Fruit fly (Drosophila melanogaster) whole organism, prepupa: ENCODE data around the gene spn-F.

Experiments used
- Blimp-1 ChIP-seq: fragments of 200-800 bp; sonication (Bioruptor generic); optimal IDR thresholded peaks from 3 replicates; lab custom pipeline; 2017; ENCODE audit warnings: missing biosample characterization, missing genetic modification characterization, mild to moderate bottlenecking, moderate library complexity, missing genetic modification reagents
- CG10631 ChIP-seq: fragments of 200-800 bp; sonication (Bioruptor generic); optimal IDR thresholded peaks from 2 replicates; lab custom pipeline; 2016; ENCODE audit warnings: missing biosample characterization, missing genetic modification characterization
- CG10669 ChIP-seq: fragments of 200-800 bp; sonication (Bioruptor generic); optimal IDR thresholded peaks from 3 replicates; lab custom pipeline; 2018; ENCODE audit warnings: missing biosample characterization, mild to moderate bottlenecking, missing genetic modification characterization, moderate library complexity
- CG11294 ChIP-seq: fragments of 200-800 bp; sonication (Bioruptor generic); IDR thresholded peaks from 2 replicates; pipeline ENCODE4 v1.3.6; 2022; ENCODE audit warnings: missing biosample characterization, missing genetic modification characterization
- CG15336 ChIP-seq: fragments of 200-800 bp; sonication (Bioruptor generic); IDR thresholded peaks from 2 replicates; pipeline ENCODE4 v1.3.6; 2022; ENCODE audit warnings: missing biosample characterization, missing genetic modification characterization
- CG1621 ChIP-seq: fragments of 200-800 bp; sonication (Bioruptor generic); optimal IDR thresholded peaks from 3 replicates; lab custom pipeline; 2018; ENCODE audit warnings: missing biosample characterization, mild to moderate bottlenecking, missing genetic modification characterization
- CG16779 ChIP-seq: fragments of 200-800 bp; sonication (Bioruptor generic); optimal IDR thresholded peaks from 3 replicates; lab custom pipeline; 2017; ENCODE audit warnings: missing biosample characterization, mild to moderate bottlenecking, missing genetic modification characterization
- CG32006 ChIP-seq: fragments of 200-800 bp; sonication (Bioruptor generic); optimal IDR thresholded peaks from 3 replicates; lab custom pipeline; 2017; ENCODE audit warnings: missing biosample characterization, mild to moderate bottlenecking, missing genetic modification characterization
- CG34406 ChIP-seq: fragments of 200-800 bp; sonication (Bioruptor generic); optimal IDR thresholded peaks from 3 replicates; lab custom pipeline; 2016; ENCODE audit warnings: missing biosample characterization, missing genetic modification characterization
- CG4318 ChIP-seq: fragments of 200-800 bp; sonication (Bioruptor generic); optimal IDR thresholded peaks from 3 replicates; lab custom pipeline; 2017; ENCODE audit warnings: missing biosample characterization, mild to moderate bottlenecking, missing genetic modification characterization
- CG6163 ChIP-seq: fragments of 200-800 bp; sonication (Bioruptor generic); IDR thresholded peaks from 3 replicates; pipeline ENCODE4 v1.3.6; 2022; ENCODE audit warnings: missing biosample characterization, missing genetic modification characterization
- CG6276 ChIP-seq: fragments of 200-800 bp; sonication (Bioruptor generic); optimal IDR thresholded peaks from 2 replicates; lab custom pipeline; 2017; ENCODE audit warnings: missing biosample characterization, mild to moderate bottlenecking, missing genetic modification characterization
- CG6792 ChIP-seq: fragments of 200-800 bp; sonication (Bioruptor generic); optimal IDR thresholded peaks from 3 replicates; lab custom pipeline; 2016; ENCODE audit warnings: missing biosample characterization, missing genetic modification characterization
- CG6854 ChIP-seq: fragments of 200-800 bp; sonication (Bioruptor generic); optimal IDR thresholded peaks from 2 replicates; lab custom pipeline; 2017; ENCODE audit warnings: missing biosample characterization, mild to moderate bottlenecking, missing genetic modification characterization
- CG8119 ChIP-seq: fragments of 200-800 bp; sonication (Bioruptor generic); IDR thresholded peaks from 3 replicates; pipeline ENCODE4 v1.3.6; 2022; ENCODE audit warnings: missing biosample characterization, missing genetic modification characterization
- CG8319 ChIP-seq: fragments of 200-800 bp; sonication (Bioruptor generic); optimal IDR thresholded peaks from 3 replicates; lab custom pipeline; 2016; ENCODE audit warnings: missing biosample characterization, missing genetic modification characterization
- CG8632 ChIP-seq: fragments of 200-800 bp; sonication (Bioruptor generic); optimal IDR thresholded peaks from 3 replicates; lab custom pipeline; 2016; ENCODE audit warnings: missing biosample characterization, missing genetic modification characterization
- Eip78C ChIP-seq: fragments of 200-800 bp; sonication (Bioruptor generic); peaks from one replicate; lab custom pipeline; 2016; ENCODE audit warnings: missing biosample characterization, missing genetic modification characterization
- Ets21C ChIP-seq: fragments of 200-800 bp; sonication (Bioruptor generic); optimal IDR thresholded peaks from 3 replicates; lab custom pipeline; 2016; ENCODE audit warnings: missing biosample characterization, missing genetic modification characterization
- Gug ChIP-seq: fragments of 200-800 bp; sonication (Bioruptor generic); IDR thresholded peaks from 2 replicates; pipeline ENCODE4 v1.3.6; 2022; ENCODE audit warnings: missing biosample characterization, missing genetic modification characterization
- Hr39 ChIP-seq: fragments of 200-800 bp; sonication (Bioruptor generic); optimal IDR thresholded peaks from 2 replicates; lab custom pipeline; 2016; ENCODE audit warnings: missing biosample characterization, missing genetic modification characterization
- Hr4 ChIP-seq: fragments of 200-800 bp; sonication (Bioruptor generic); optimal IDR thresholded peaks from 3 replicates; lab custom pipeline; 2016; ENCODE audit warnings: missing biosample characterization, missing genetic modification characterization
- OdsH ChIP-seq: fragments of 200-800 bp; sonication (Bioruptor generic); optimal IDR thresholded peaks from 3 replicates; lab custom pipeline; 2016; ENCODE audit warnings: missing biosample characterization, missing genetic modification characterization
- Smox ChIP-seq: fragments of 200-800 bp; sonication (Bioruptor generic); optimal IDR thresholded peaks from 3 replicates; lab custom pipeline; 2016; ENCODE audit warnings: missing biosample characterization, missing genetic modification characterization
- Sox102F ChIP-seq: fragments of 200-800 bp; sonication (Bioruptor generic); optimal IDR thresholded peaks from 2 replicates; lab custom pipeline; 2016; ENCODE audit warnings: missing biosample characterization, mild to moderate bottlenecking, missing genetic modification characterization
- Sox14 ChIP-seq: fragments of 200-800 bp; sonication (Bioruptor generic); optimal IDR thresholded peaks from 3 replicates; lab custom pipeline; 2016; ENCODE audit warnings: missing biosample characterization, missing genetic modification characterization
- acj6 ChIP-seq: fragments of 200-800 bp; sonication (Bioruptor generic); optimal IDR thresholded peaks from 3 replicates; lab custom pipeline; 2016; ENCODE audit warnings: missing biosample characterization, missing genetic modification characterization
- cyc ChIP-seq: fragments of 200-800 bp; sonication (Bioruptor generic); optimal IDR thresholded peaks from 3 replicates; lab custom pipeline; 2016; ENCODE audit warnings: missing biosample characterization, missing genetic modification characterization
- dac ChIP-seq: fragments of 200-800 bp; sonication (Bioruptor generic); optimal IDR thresholded peaks from 2 replicates; lab custom pipeline; 2017; ENCODE audit warnings: missing biosample characterization, mild to moderate bottlenecking, missing genetic modification characterization
- dsx ChIP-seq: fragments of 200-800 bp; optimal IDR thresholded peaks from 3 replicates; lab custom pipeline; 2019; ENCODE audit warnings: missing biosample characterization, mild to moderate bottlenecking, missing genetic modification characterization, moderate library complexity; ENCODE audit not compliant: poor library complexity, severe bottlenecking
- eg ChIP-seq: fragments of 200-800 bp; sonication (Bioruptor generic); IDR thresholded peaks from 3 replicates; pipeline ENCODE4 v1.3.6; 2022; ENCODE audit warnings: missing biosample characterization, missing genetic modification characterization
- esn ChIP-seq: fragments of 200-800 bp; sonication (Bioruptor generic); optimal IDR thresholded peaks from 2 replicates; lab custom pipeline; 2016; ENCODE audit warnings: missing biosample characterization, mild to moderate bottlenecking, missing genetic modification characterization, moderate library complexity
- fd59A ChIP-seq: fragments of 200-800 bp; sonication (Bioruptor generic); optimal IDR thresholded peaks from 2 replicates; lab custom pipeline; 2017; ENCODE audit warnings: missing biosample characterization, mild to moderate bottlenecking, missing genetic modification characterization, missing genetic modification reagents
- fd85E ChIP-seq: fragments of 200-800 bp; sonication (Bioruptor generic); optimal IDR thresholded peaks from 3 replicates; lab custom pipeline; 2016; ENCODE audit warnings: missing biosample characterization, missing genetic modification characterization
- fkh ChIP-seq: fragments of 200-800 bp; sonication (Bioruptor generic); optimal IDR thresholded peaks from 3 replicates; lab custom pipeline; 2017; ENCODE audit warnings: missing biosample characterization, mild to moderate bottlenecking, missing genetic modification characterization, moderate library complexity
- lz ChIP-seq: fragments of 200-800 bp; sonication (Bioruptor generic); optimal IDR thresholded peaks from 3 replicates; lab custom pipeline; 2016; ENCODE audit warnings: missing biosample characterization, missing genetic modification characterization
- net ChIP-seq: fragments of 200-800 bp; sonication (Bioruptor generic); optimal IDR thresholded peaks from 3 replicates; lab custom pipeline; 2016; ENCODE audit warnings: missing biosample characterization, missing genetic modification characterization
- pdm3 ChIP-seq: fragments of 200-800 bp; sonication (Bioruptor generic); optimal IDR thresholded peaks from 3 replicates; lab custom pipeline; 2016; ENCODE audit warnings: missing biosample characterization, missing genetic modification characterization
- salr ChIP-seq, 2 experiments: fragments of 200-800 bp; sonication (Bioruptor generic); optimal IDR thresholded peaks; 3 replicates each; lab custom pipeline; 2016 to 2018; ENCODE audit warnings: missing biosample characterization in 2 of 2, missing genetic modification characterization in 2 of 2, mild to moderate bottlenecking in 1 of 2
- topi ChIP-seq: fragments of 200-800 bp; sonication (Bioruptor generic); optimal IDR thresholded peaks from 3 replicates; lab custom pipeline; 2016; ENCODE audit warnings: missing biosample characterization, missing genetic modification characterization
- vri ChIP-seq: fragments of 200-800 bp; sonication (Bioruptor generic); optimal IDR thresholded peaks from 3 replicates; lab custom pipeline; 2016; ENCODE audit warnings: missing biosample characterization, mild to moderate bottlenecking, missing genetic modification characterization

The spn-F gene

DNA sequence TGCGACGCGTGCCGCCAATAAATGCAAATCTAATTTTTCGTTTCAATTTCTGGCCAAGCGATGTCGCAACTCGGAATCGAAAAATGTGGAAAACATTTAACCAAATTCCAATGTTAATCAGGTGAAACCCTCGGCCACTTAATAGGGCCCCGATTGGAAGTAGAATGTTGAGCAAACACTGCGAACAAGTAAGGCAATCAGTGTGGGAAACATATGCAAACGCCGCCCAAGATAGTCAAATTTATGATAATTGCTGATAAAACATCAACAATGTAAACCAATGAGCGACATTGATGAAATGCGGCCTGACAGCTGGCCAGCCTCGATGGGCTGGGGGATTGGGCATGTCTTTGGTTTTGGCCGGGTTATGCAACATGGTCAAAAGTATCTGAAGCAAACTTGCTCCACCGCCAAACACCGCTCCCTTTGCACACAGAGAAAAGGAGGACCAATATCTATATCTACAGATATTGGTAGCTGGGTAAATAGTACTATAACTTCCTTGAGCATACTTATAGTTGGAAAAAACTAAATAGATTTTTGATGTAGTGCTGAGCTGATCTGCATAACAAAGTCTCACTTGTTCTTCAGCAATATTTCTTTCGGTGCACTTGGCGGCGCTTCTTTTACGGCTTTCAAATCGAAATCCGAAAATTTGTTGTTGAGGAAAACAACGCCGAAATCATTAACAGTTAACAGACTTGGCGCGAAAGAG lies 7.5 kb upstream of the spn-F start (continued):
- peak; percentile 77 for TF ChIP-seq Hr39 (GFP tag; lab: Kevin White, UChicago)
- no peak for TF ChIP-seq fd59A (GFP tag; lab: Kevin White, UChicago)
- TF ChIP-seq CG16779 (tag; lab: Kevin White, UChicago), result no peak
- peak; percentile 68 for TF ChIP-seq acj6 (GFP tag; lab: Kevin White, UChicago)
- peak; percentile 81 for TF ChIP-seq Sox102F
- TF ChIP-seq dsx (GFP tag; lab: Kevin White, UChicago), result no peak
- no peak for TF ChIP-seq CG10669
- peak; percentile 50; the same call in 2 of the 3 replicates for TF ChIP-seq CG8119 (GFP tag; lab: Robert Waterston, UW)
- peak; percentile 77 for TF ChIP-seq CG34406 (GFP tag; lab: Kevin White, UChicago)
- TF ChIP-seq, all 60 proteins: peak for 41

DNA sequence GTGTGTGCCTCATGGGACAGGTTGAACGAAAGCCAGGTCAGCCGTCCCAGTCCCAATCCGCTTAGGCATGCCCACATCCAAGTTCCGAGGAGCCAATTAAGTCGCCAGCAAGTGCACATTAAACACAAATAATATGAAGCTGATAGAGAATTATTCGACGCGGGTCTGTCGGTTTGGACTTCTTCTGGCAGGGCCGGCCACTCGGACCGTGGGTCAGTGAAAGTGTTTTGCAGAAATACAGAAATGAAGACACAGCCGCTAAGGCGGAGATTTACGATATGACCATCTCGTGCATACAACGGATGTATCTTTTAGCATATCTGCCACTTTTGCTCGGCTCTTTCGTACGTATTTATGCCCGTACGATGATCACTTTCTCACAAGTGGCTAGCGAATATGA lies 6.7 kb upstream of the spn-F start:
- TF ChIP-seq CG6854 (GFP tag; lab: Kevin White, UChicago), result peak; percentile 54
- no peak for TF ChIP-seq CG16779 (tag; lab: Kevin White, UChicago)
- TF ChIP-seq Blimp-1 (GFP tag; lab: Kevin White, UChicago), result peak; percentile 92

DNA sequence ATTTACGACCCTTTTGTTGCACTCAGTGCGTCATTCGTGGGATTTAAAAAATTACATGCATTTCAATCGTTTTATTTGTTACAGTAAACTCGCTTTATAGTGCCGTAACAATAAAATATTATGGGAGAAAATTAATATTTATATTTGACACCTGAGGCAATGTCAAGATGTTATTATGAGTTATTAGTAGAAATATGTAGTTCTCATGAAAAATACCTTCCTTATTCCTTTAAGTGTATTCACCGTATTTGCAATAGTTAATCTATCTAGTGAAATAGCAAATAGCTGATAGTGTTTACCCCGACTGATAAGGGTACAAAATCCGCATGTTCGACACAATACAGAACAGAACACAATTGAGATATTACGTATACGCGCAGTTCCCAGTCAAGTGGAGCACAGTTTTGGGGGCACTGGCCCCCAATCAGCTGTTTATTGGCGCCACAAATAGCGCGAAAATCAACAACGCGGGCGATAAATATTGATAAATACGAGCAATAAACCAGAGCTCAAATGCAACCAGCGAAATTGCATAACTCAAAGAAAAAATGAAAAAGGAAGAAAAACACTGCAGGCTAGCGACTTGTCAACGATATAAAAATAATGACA lies 4.4 kb upstream of the spn-F start:
- no peak for TF ChIP-seq Sox102F
- no peak for TF ChIP-seq CG6792 (GFP tag; lab: Kevin White, UChicago)
- TF ChIP-seq pdm3 (GFP tag; lab: Kevin White, UChicago), result peak; percentile 33
- TF ChIP-seq vri, result peak; percentile 42
- TF ChIP-seq OdsH, result peak; percentile 32
- peak; percentile 16; the same call in 1 of the 3 replicates for TF ChIP-seq CG6163
- TF ChIP-seq eg (GFP tag; lab: Robert Waterston, UW), result peak; percentile 58
- TF ChIP-seq Eip78C (GFP tag; lab: Kevin White, UChicago), result peak; percentile 63
- no peak for TF ChIP-seq Ets21C (GFP tag; lab: Kevin White, UChicago)
- peak; percentile 49 for TF ChIP-seq Hr4 (GFP tag; lab: Kevin White, UChicago)
- TF ChIP-seq CG34406 (GFP tag; lab: Kevin White, UChicago), result no peak
- TF ChIP-seq CG32006, result peak; percentile 39
- no peak for TF ChIP-seq Smox (GFP tag; lab: Kevin White, UChicago)
- no peak for TF ChIP-seq cyc (GFP tag; lab: Kevin White, UChicago)
- peak; percentile 51; the same call in 1 of the 3 replicates for TF ChIP-seq CG8119 (GFP tag; lab: Robert Waterston, UW)
- TF ChIP-seq CG10631 (GFP tag; lab: Kevin White, UChicago), result peak; percentile 11
- peak; percentile 14 for TF ChIP-seq CG8632 (GFP tag; lab: Kevin White, UChicago)
- TF ChIP-seq CG8319 (GFP tag; lab: Kevin White, UChicago), result no peak
- peak; percentile 8 for TF ChIP-seq CG1621
- no peak for TF ChIP-seq fkh

DNA sequence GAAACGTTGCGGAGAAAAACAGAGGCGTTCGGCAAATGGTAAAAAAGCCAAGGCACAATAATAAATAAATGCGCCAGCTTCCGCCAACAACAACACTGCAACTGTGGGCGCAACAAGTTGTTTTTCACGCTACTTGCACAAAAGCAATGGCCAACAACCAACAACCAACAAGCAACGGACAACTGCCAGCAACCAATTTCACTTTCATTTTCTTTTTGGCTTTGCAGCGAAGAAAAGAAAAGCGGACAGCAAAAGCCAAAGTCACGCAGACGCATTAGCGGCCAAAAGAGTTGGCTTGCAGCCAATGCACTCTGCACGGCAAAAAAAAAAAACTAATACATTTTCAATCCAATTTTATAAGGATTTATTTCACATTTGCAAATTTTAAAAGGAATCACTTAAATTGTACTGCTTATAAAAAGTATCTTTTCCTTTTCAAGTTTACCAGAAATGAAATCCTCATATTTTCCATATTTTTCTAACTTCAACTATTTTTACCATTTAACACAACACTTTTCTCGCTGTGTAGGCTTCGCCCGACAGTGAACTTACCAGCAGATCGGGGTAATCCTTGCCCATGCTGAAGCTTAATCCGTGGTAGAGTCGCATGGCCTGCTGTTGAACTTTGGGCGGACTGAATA lies 3.7 kb upstream of the spn-F start:
- TF ChIP-seq topi (GFP tag; lab: Kevin White, UChicago) (peak; percentile 1), CG11294 (GFP tag; lab: Robert Waterston, UW) (0 out of 2 replicates have a peak, but pooled peaks have one; percentile 50), net (GFP tag; lab: Kevin White, UChicago) (peak; percentile 61), CG8632 (GFP tag; lab: Kevin White, UChicago) (no peak), acj6 (GFP tag; lab: Kevin White, UChicago) (peak; percentile 32), salr (GFP tag; optimal IDR thresholded peaks at IDR 0.05; lab: Kevin White, UChicago) (peak in 1 of 2 experiments; percentile 47), OdsH (peak; percentile 44), CG32006 (peak; percentile 88), Eip78C (GFP tag; lab: Kevin White, UChicago) (peak; percentile 85), lz (GFP tag; lab: Kevin White, UChicago) (no peak), CG8119 (GFP tag; lab: Robert Waterston, UW) (peak; percentile 87), cyc (GFP tag; lab: Kevin White, UChicago) (no peak), Sox14 (GFP tag; lab: Kevin White, UChicago) (peak; percentile 13), CG15336 (GFP tag; lab: Robert Waterston, UW) (peak; percentile 92), CG6163 (peak; percentile 57), CG16779 (tag; lab: Kevin White, UChicago) (no peak), Blimp-1 (GFP tag; lab: Kevin White, UChicago) (peak; percentile 1), CG6276 (GFP tag; lab: Kevin White, UChicago) (peak; percentile 84), eg (GFP tag; lab: Robert Waterston, UW) (peak; percentile 80), Gug (peak; percentile 69), fd85E (GFP tag; lab: Kevin White, UChicago) (no peak), esn (peak; percentile 5), CG4318 (peak; percentile 65), CG34406 (GFP tag; lab: Kevin White, UChicago) (peak; percentile 31), dac (peak; percentile 16)
